Fruit fly (Drosophila melanogaster): ENCODE results near the gene Edem1.

Gene Edem1

DNA sequence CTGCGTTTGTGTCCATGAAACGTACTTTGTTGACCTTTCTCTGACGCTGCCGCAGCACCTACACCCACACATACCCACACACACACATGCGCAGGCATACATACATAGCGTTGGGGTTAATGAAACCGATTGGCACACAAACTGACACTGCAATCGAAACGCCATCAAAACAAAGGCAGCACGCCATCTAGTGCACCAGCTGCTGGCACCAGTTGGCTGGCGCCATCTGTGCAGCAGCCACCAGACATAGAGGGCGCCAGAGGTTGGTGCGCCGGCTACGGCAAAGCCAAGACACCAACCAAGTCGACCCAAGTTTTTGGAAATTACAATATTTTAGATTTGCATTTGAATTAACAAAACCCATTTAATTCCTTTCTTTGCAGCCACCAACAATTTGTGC, 44.3 kb upstream of the Edem1 start (continued):
- TF ChIP-seq gcm (GFP tag; optimal IDR thresholded peaks at IDR 0.05), result no peak
- TF ChIP-seq gsb (GFP tag; IDR thresholded peaks at IDR 0.05), result peak; percentile 56
- TF ChIP-seq Dref (GFP tag; IDR thresholded peaks at IDR 0.05), result peak; percentile 51
- TF ChIP-seq en (GFP tag; optimal IDR thresholded peaks at IDR 0.05), result peak; percentile 6
- TF ChIP-seq mirr (GFP tag; optimal IDR thresholded peaks at IDR 0.05), result peak; percentile 27
- no peak for TF ChIP-seq CG7963 (GFP tag; IDR thresholded peaks at IDR 0.05; ENCODE audit: partially characterized antibody)
- TF ChIP-seq wdn (GFP tag; IDR thresholded peaks at IDR 0.05), result no peak
- peak; percentile 15 for TF ChIP-seq CG3065 (GFP tag; optimal IDR thresholded peaks at IDR 0.05)
- peak; percentile 50 for TF ChIP-seq CHES-1-like (GFP tag; optimal IDR thresholded peaks at IDR 0.05)
- peak; percentile 62 for TF ChIP-seq rib (GFP tag; IDR thresholded peaks at IDR 0.05)
- peak; percentile 50 for TF ChIP-seq CG4854 (GFP tag; optimal IDR thresholded peaks at IDR 0.05)
- no peak for TF ChIP-seq hth (optimal IDR thresholded peaks at IDR 0.05)
- no peak for TF ChIP-seq CG17186 (GFP tag; optimal IDR thresholded peaks at IDR 0.05)
- peak; percentile 47 for TF ChIP-seq Jarid2 (GFP tag; optimal IDR thresholded peaks at IDR 0.05)
- peak; percentile 38; the same call in 1 of the 2 replicates for TF ChIP-seq CG5953 (GFP tag; IDR thresholded peaks at IDR 0.05)
- TF ChIP-seq B-H2 (GFP tag; optimal IDR thresholded peaks at IDR 0.05), result peak; percentile 26
- TF ChIP-seq tup (GFP tag; optimal IDR thresholded peaks at IDR 0.05), result no peak
- TF ChIP-seq CG17568 (GFP tag; optimal IDR thresholded peaks at IDR 0.05), result no peak
- TF ChIP-seq Sox100B (GFP tag; optimal IDR thresholded peaks at IDR 0.05), result no peak
- no peak for TF ChIP-seq CG31441 (GFP tag; IDR thresholded peaks at IDR 0.05)
- peak; percentile 87 for TF ChIP-seq Mrtf (GFP tag; IDR thresholded peaks at IDR 0.05)
- TF ChIP-seq CG11093 (GFP tag; IDR thresholded peaks at IDR 0.05), result peak; percentile 35; the same call in 1 of the 3 replicates
- TF ChIP-seq amos (GFP tag; IDR thresholded peaks at IDR 0.05; ENCODE audit: partially characterized antibody), result no peak
- peak; percentile 43 for TF ChIP-seq repo (GFP tag; optimal IDR thresholded peaks at IDR 0.05)
- TF ChIP-seq CG17359 (tag; optimal IDR thresholded peaks at IDR 0.05), result peak; percentile 54
- peak; percentile 36 for TF ChIP-seq CG17802 (tag; optimal IDR thresholded peaks at IDR 0.05)
- peak; percentile 63 for TF ChIP-seq Gsc (GFP tag; IDR thresholded peaks at IDR 0.05)
- TF ChIP-seq CG5245 (GFP tag; optimal IDR thresholded peaks at IDR 0.05), result peak; percentile 68
- TF ChIP-seq Dek (tag; optimal IDR thresholded peaks at IDR 0.05), result peak; percentile 32
- TF ChIP-seq CG31365 (tag; optimal IDR thresholded peaks at IDR 0.05), result peak; percentile 38
- TF ChIP-seq Hr51 (GFP tag; optimal IDR thresholded peaks at IDR 0.05), result peak in 1 of 2 experiments; percentile 41
- TF ChIP-seq HmgZ (tag; optimal IDR thresholded peaks at IDR 0.05), result peak; percentile 57
- TF ChIP-seq B-H1 (GFP tag; IDR thresholded peaks at IDR 0.05), result no peak
- peak; percentile 78 for TF ChIP-seq Hsf (GFP tag; optimal IDR thresholded peaks at IDR 0.05)
- TF ChIP-seq Mes4 (GFP tag; optimal IDR thresholded peaks at IDR 0.05), result peak; percentile 32
- TF ChIP-seq kah (GFP tag; optimal IDR thresholded peaks at IDR 0.05), result no peak
- 0 out of 2 replicates have a peak, but pooled peaks have one; percentile 28 for TF ChIP-seq MBD-R2 (GFP tag; IDR thresholded peaks at IDR 0.05)
- TF ChIP-seq Fer1 (GFP tag; optimal IDR thresholded peaks at IDR 0.05), result peak; percentile 32
- peak; percentile 30; the same call in 1 of the 2 replicates for TF ChIP-seq sna (GFP tag; IDR thresholded peaks at IDR 0.05; ENCODE audit: partially characterized antibody)
- TF ChIP-seq CG13123 (GFP tag; optimal IDR thresholded peaks at IDR 0.05), result peak; percentile 6
- TF ChIP-seq Sry-δ (GFP tag; optimal IDR thresholded peaks at IDR 0.05), result peak; percentile 66
- TF ChIP-seq zen (tag; optimal IDR thresholded peaks at IDR 0.05), result peak; percentile 38
- peak; percentile 100 for TF ChIP-seq Dip2 (GFP tag; IDR thresholded peaks at IDR 0.05)
- TF ChIP-seq CG30020 (tag; optimal IDR thresholded peaks at IDR 0.05), result no peak
- TF ChIP-seq Ptx1 (GFP tag; IDR thresholded peaks at IDR 0.05), result peak; percentile 88
- TF ChIP-seq CG10654 (GFP tag; optimal IDR thresholded peaks at IDR 0.05), result peak; percentile 30
- peak; percentile 44; the same call in 1 of the 3 replicates for TF ChIP-seq jigr1 (GFP tag; IDR thresholded peaks at IDR 0.05)
- TF ChIP-seq D19A (tag; optimal IDR thresholded peaks at IDR 0.05), result no peak
- TF ChIP-seq CG10321 (GFP tag; IDR thresholded peaks at IDR 0.05), result no peak
- peak; percentile 61; the same call in 1 of the 2 replicates for TF ChIP-seq CG14014 (GFP tag; IDR thresholded peaks at IDR 0.05)
- no peak for TF ChIP-seq bigmax (GFP tag; optimal IDR thresholded peaks at IDR 0.05)
